Fruit fly (Drosophila melanogaster) S2 (cell line): Measurements from ENCODE around the gene Svip.

Experiments used
- CG8478 ChIP-seq: fragments of >200 bp; optimal IDR thresholded peaks from 2 replicates; lab custom pipeline; 2018
- CTCF ChIP-seq, 2 experiments: fragments of >200 bp; optimal IDR thresholded peaks; 2 replicates each; lab custom pipeline; 2018

The Svip gene

dm6 chr3L:9360217-9360692, 1.5 kb downstream of the Svip start, which contains the start of gene Pdxk:
Gene Pdxk (plus strand): TSS chr3L:9360316.
- TF ChIP-seq CTCF (optimal IDR thresholded peaks at IDR 0.05; lab: Kevin White, UChicago): no peak
- TF ChIP-seq CG8478 (lab: Kevin White, UChicago): no peak

dm6 chr3L:9361894-9362293, 3.1 kb downstream of the Svip start, which contains the start of gene CG34456:
Gene CG34456 (plus strand): TSS chr3L:9362108.
- TF ChIP-seq CTCF (optimal IDR thresholded peaks at IDR 0.05; lab: Kevin White, UChicago) (no peak), CG8478 (lab: Kevin White, UChicago) (no peak)

- no peak for TF ChIP-seq CTCF (optimal IDR thresholded peaks at IDR 0.05; lab: Kevin White, UChicago)
- no peak for TF ChIP-seq CG8478 (lab: Kevin White, UChicago)
These were observed 5.3 kb downstream of the Svip start, which contains the start of gene mRRF1 for dm6 chr3L:9364131-9364530. Gene mRRF1 (plus strand): TSS chr3L:9364350.

dm6 chr3L:9366850-9367430, 8.1 kb downstream of the Svip start, which contains the start of the genes Klp67A and CG4452:
Gene Klp67A (minus strand): TSS chr3L:9367046.
Gene CG4452 (plus strand): TSS chr3L:9367377.
- TF ChIP-seq CG8478 (lab: Kevin White, UChicago) (no peak), CTCF (optimal IDR thresholded peaks at IDR 0.05; lab: Kevin White, UChicago) (no peak)

- no peak for TF ChIP-seq CG8478 (lab: Kevin White, UChicago)
- TF ChIP-seq CTCF (optimal IDR thresholded peaks at IDR 0.05; lab: Kevin White, UChicago): no peak
These were observed 8.7 kb downstream of the Svip start for dm6 chr3L:9367431-9367867.

- no peak for TF ChIP-seq CG8478 (lab: Kevin White, UChicago)
- TF ChIP-seq CTCF (optimal IDR thresholded peaks at IDR 0.05; lab: Kevin White, UChicago): no peak
These were observed 9.9 kb downstream of the Svip start for dm6 chr3L:9368665-9369064.

dm6 chr3L:9370907-9371365, 12.1 kb downstream of the Svip start, which contains the start of gene Fdx1:
Gene Fdx1 (minus strand): TSS chr3L:9371238.
- TF ChIP-seq CG8478 (lab: Kevin White, UChicago) (no peak), CTCF (optimal IDR thresholded peaks at IDR 0.05; lab: Kevin White, UChicago) (no peak)

dm6 chr3L:9372278-9372975, 13.6 kb downstream of the Svip start, which contains the start of the genes Hsp67Bc, CG4456 and Hsp22:
Gene Hsp67Bc (minus strand): TSS chr3L:9372497.
Gene CG4456 (plus strand): TSS chr3L:9372722.
Gene Hsp22 (plus strand): TSS chr3L:9372931.
- TF ChIP-seq CTCF (optimal IDR thresholded peaks at IDR 0.05; lab: Kevin White, UChicago) (no peak), CG8478 (lab: Kevin White, UChicago) (no peak)

- no peak for TF ChIP-seq CTCF (optimal IDR thresholded peaks at IDR 0.05; lab: Kevin White, UChicago)
- no peak for TF ChIP-seq CG8478 (lab: Kevin White, UChicago)
These were observed 14.7 kb downstream of the Svip start for dm6 chr3L:9373374-9374004.

dm6 chr3L:9375130-9375529, 16.3 kb downstream of the Svip start, which contains the start of gene CG4461:
Gene CG4461 (plus strand): TSS chr3L:9375430.
- TF ChIP-seq CTCF (optimal IDR thresholded peaks at IDR 0.05; lab: Kevin White, UChicago) (no peak), CG8478 (lab: Kevin White, UChicago) (no peak)

dm6 chr3L:9376573-9376972, 17.8 kb downstream of the Svip start:
- TF ChIP-seq CG8478 (lab: Kevin White, UChicago) (no peak), CTCF (optimal IDR thresholded peaks at IDR 0.05; lab: Kevin White, UChicago) (no peak)

- TF ChIP-seq CTCF (optimal IDR thresholded peaks at IDR 0.05; lab: Kevin White, UChicago) (no peak), CG8478 (lab: Kevin White, UChicago) (no peak)
These were observed 18.6 kb downstream of the Svip start, which contains the start of gene Hsp26 for dm6 chr3L:9377198-9378035. Gene Hsp26 (minus strand): TSS chr3L:9377427.

dm6 chr3L:9379484-9380343, 20.9 kb downstream of the Svip start, which contains the start of gene Hsp67Ba:
Gene Hsp67Ba (minus strand): TSS chr3L:9379534.
- TF ChIP-seq CTCF (optimal IDR thresholded peaks at IDR 0.05; lab: Kevin White, UChicago) (no peak), CG8478 (lab: Kevin White, UChicago) (no peak)
